Worm (Caenorhabditis elegans): ENCODE data around the gene F44E7.5.

Gene F44E7.5

ce11 chrV:5816470-5817061 lies 35.8 kb upstream of the F44E7.5 start (continued):
- no peak for TF ChIP-seq nhr-111 (GFP tag; optimal IDR thresholded peaks at IDR 0.05)
- TF ChIP-seq snpc-1.2 (GFP tag; IDR thresholded peaks at IDR 0.05) = no peak
- no peak for TF ChIP-seq F37D6.2 (tag; optimal IDR thresholded peaks at IDR 0.05)

- TF ChIP-seq hlh-11 (tag; optimal IDR thresholded peaks at IDR 0.05) (peak; percentile 50), ama-1 (optimal IDR thresholded peaks at IDR 0.05) (peak; percentile 21), ztf-7 (tag; optimal IDR thresholded peaks at IDR 0.05) (no peak), nhr-42 (GFP tag; IDR thresholded peaks at IDR 0.05) (no peak), hif-1 (tag; optimal IDR thresholded peaks at IDR 0.05) (peak in 1 of 2 experiments; percentile 73), daf-8 (GFP tag; IDR thresholded peaks at IDR 0.05) (no peak), unc-39 (tag; optimal IDR thresholded peaks at IDR 0.05) (no peak), nhr-48 (tag; optimal IDR thresholded peaks at IDR 0.05) (peak; percentile 51), dmd-6 (GFP tag; IDR thresholded peaks at IDR 0.05) (peak; percentile 54; the same call in 1 of the 2 replicates), dmd-9 (GFP tag; IDR thresholded peaks at IDR 0.05) (no peak), nhr-28 (tag; optimal IDR thresholded peaks at IDR 0.05) (peak; percentile 12), mes-2 (tag; optimal IDR thresholded peaks at IDR 0.05; ENCODE audit: poor library complexity, severe bottlenecking) (peak; percentile 20), aly-2 (tag; optimal IDR thresholded peaks at IDR 0.05) (no peak), aha-1 (tag) (peak; percentile 74), zfp-3 (GFP tag; conservative IDR thresholded peaks at IDR 0.05) (no peak), ces-1 (GFP tag; optimal IDR thresholded peaks at IDR 0.05) (no peak), fos-1 (tag; optimal IDR thresholded peaks at IDR 0.05) (no peak), zfp-2 (tag; optimal IDR thresholded peaks at IDR 0.05) (no peak), lir-3 (tag; optimal IDR thresholded peaks at IDR 0.05) (no peak), Y5F2A.4 (GFP tag; optimal IDR thresholded peaks at IDR 0.05) (no peak), unc-62 (GFP tag; optimal IDR thresholded peaks at IDR 0.05 in 1 of 2) (peak in 1 of 2 experiments; percentile 14), unc-62 (tag; optimal IDR thresholded peaks at IDR 0.05) (no peak), nhr-102 (tag; optimal IDR thresholded peaks at IDR 0.05) (peak; percentile 39), zip-11 (GFP tag; IDR thresholded peaks at IDR 0.05) (no peak), lin-29 (GFP tag; IDR thresholded peaks at IDR 0.05) (no peak), mep-1 (tag; optimal IDR thresholded peaks at IDR 0.05) (no peak), tra-1 (GFP tag; IDR thresholded peaks at IDR 0.05) (0 out of 2 replicates have a peak, but pooled peaks have one; percentile 4), dve-1 (tag; optimal IDR thresholded peaks at IDR 0.05; ENCODE audit: insufficient read depth) (peak; percentile 41), mxl-3 (GFP tag; optimal IDR thresholded peaks at IDR 0.05) (no peak)
Observed at ce11 chrV:5813060-5813659, 32.4 kb upstream of the F44E7.5 start, which contains the start of gene ZC250.4. Gene ZC250.4 (minus strand): TSS chrV:5813137.

- TF ChIP-seq Y105C5A.15 (GFP tag; IDR thresholded peaks at IDR 0.05) = no peak
Observed at ce11 chrV:5805467-5805866, 24.7 kb upstream of the F44E7.5 start, which contains the start of gene ZC250.5. Gene ZC250.5 (plus strand): TSS chrV:5805767.

ce11 chrV:5799373-5799772 lies 18.7 kb upstream of the F44E7.5 start, which contains the start of gene cyn-17:
Gene cyn-17 (plus strand): TSS chrV:5799673.
- TF ChIP-seq daf-19 (GFP tag; conservative IDR thresholded peaks at IDR 0.05) = no peak
- TF ChIP-seq lin-29 (GFP tag; IDR thresholded peaks at IDR 0.05) = no peak
- no peak for TF ChIP-seq mes-2 (tag; optimal IDR thresholded peaks at IDR 0.05; ENCODE audit: poor library complexity, severe bottlenecking)
- TF ChIP-seq ces-1 (GFP tag; optimal IDR thresholded peaks at IDR 0.05) = no peak
- no peak for TF ChIP-seq unc-39 (tag; optimal IDR thresholded peaks at IDR 0.05)
- no peak for TF ChIP-seq mxl-2 (GFP tag; conservative IDR thresholded peaks at IDR 0.05)
- no peak for TF ChIP-seq lin-13 (GFP tag; optimal IDR thresholded peaks at IDR 0.05)
- no peak for TF ChIP-seq gei-8 (GFP tag; optimal IDR thresholded peaks at IDR 0.05)
- TF ChIP-seq Y75B8A.6 (GFP tag; IDR thresholded peaks at IDR 0.05) = no peak
- TF ChIP-seq T20F7.1 (GFP tag; optimal IDR thresholded peaks at IDR 0.05) = no peak
- no peak for TF ChIP-seq zag-1 (tag; optimal IDR thresholded peaks at IDR 0.05)
- no peak for TF ChIP-seq tra-1 (GFP tag; IDR thresholded peaks at IDR 0.05)
- TF ChIP-seq R02D3.7 (tag; optimal IDR thresholded peaks at IDR 0.05) = no peak
- no peak for TF ChIP-seq dve-1 (tag; optimal IDR thresholded peaks at IDR 0.05; ENCODE audit: insufficient read depth)
- no peak for TF ChIP-seq dmd-6 (GFP tag; IDR thresholded peaks at IDR 0.05)

Measured in whole organism, L4 larva.